Fruit fly (Drosophila melanogaster): ENCODE results near the gene Ppox.

DNA sequence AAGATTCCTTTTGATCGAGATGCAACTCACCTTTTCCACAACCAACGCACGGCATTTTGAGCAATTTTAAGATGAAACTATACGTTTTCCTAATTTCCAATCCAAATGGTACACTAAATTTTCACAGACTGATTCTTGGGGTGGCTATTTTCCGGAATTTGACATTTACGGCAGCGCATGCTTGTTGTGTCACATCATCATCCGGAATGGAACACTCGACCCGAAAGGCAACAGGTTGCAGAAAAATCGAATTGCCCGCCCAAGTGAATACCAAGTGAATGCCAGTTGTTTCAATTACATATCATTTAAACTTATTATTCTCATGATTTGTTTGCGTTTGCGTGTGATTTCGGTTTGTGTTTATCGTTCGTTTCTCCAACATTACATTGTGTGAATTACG is 26.7 kb downstream of the Ppox start, which contains the start of gene MtnF:
- TF ChIP-seq CG8478 (optimal IDR thresholded peaks at IDR 0.05) (no peak), CTCF (optimal IDR thresholded peaks at IDR 0.05) (no peak)
